Fruit fly (Drosophila melanogaster): Measurements from ENCODE around the gene Gagr.
A peak's percentile ranks its signal among the peaks of the same experiment; 100 is the strongest.

dm6 chr3L:16393700-16394099 lies 686 bp upstream of the Gagr start:
- peak; percentile 53 for TF ChIP-seq kay (GFP tag; ENCODE audit: borderline replicate concordance)
- no peak for TF ChIP-seq pad (GFP tag; optimal IDR thresholded peaks at IDR 0.05)
- no peak for TF ChIP-seq toe (GFP tag; optimal IDR thresholded peaks at IDR 0.05)

Measured in whole organism, adult.